4 worm cellular contexts compared by ENCODE assay signal in genomic region chrII:60049-60448, ce11.
TF ChIP-seq lines count a peak whose summit lies in the region.

No protein-coding gene starts in this region.

TF ChIP-seq in whole organism, L1 larva, 84 proteins besides CTCF, POLR2A, EP300 and RAD21 (continues in another document):
- TF ChIP-seq mep-1 (tag; optimal IDR thresholded peaks at IDR 0.05; lab: Kevin White, UChicago) (no peak), dpl-1 (GFP tag; optimal IDR thresholded peaks at IDR 0.05; lab: Kevin White, UChicago) (no peak), nhr-237 (tag; optimal IDR thresholded peaks at IDR 0.05; lab: Kevin White, UChicago) (no peak), nhr-76 (tag; optimal IDR thresholded peaks at IDR 0.05; lab: Kevin White, UChicago) (no peak), nhr-77 (tag; optimal IDR thresholded peaks at IDR 0.05; lab: Kevin White, UChicago) (no peak), unc-86 (tag; optimal IDR thresholded peaks at IDR 0.05; lab: Kevin White, UChicago) (no peak), irx-1 (tag; optimal IDR thresholded peaks at IDR 0.05; lab: Kevin White, UChicago) (no peak), C04F5.9 (tag; optimal IDR thresholded peaks at IDR 0.05; lab: Kevin White, UChicago) (no peak), mef-2 (tag; optimal IDR thresholded peaks at IDR 0.05; lab: Kevin White, UChicago) (no peak), snpc-4 (tag; optimal IDR thresholded peaks at IDR 0.05; lab: Kevin White, UChicago) (no peak), C16A3.4 (tag; optimal IDR thresholded peaks at IDR 0.05; lab: Kevin White, UChicago) (no peak), lin-14 (GFP tag; optimal IDR thresholded peaks at IDR 0.05; lab: Kevin White, UChicago) (peak; percentile 50), isw-1 (GFP tag; IDR thresholded peaks at IDR 0.05; lab: Robert Waterston, UW) (no peak), aha-1 (tag; optimal IDR thresholded peaks at IDR 0.05; lab: Kevin White, UChicago) (no peak), lir-3 (tag; optimal IDR thresholded peaks at IDR 0.05; lab: Kevin White, UChicago; ENCODE audit: poor library complexity) (no peak), ces-1 (GFP tag; optimal IDR thresholded peaks at IDR 0.05; lab: Kevin White, UChicago) (no peak), fkh-10 (GFP tag; optimal IDR thresholded peaks at IDR 0.05; lab: Kevin White, UChicago) (no peak), fkh-8 (tag; optimal IDR thresholded peaks at IDR 0.05; lab: Kevin White, UChicago) (no peak), ztf-4 (tag; optimal IDR thresholded peaks at IDR 0.05; lab: Kevin White, UChicago) (no peak), mdl-1 (tag; optimal IDR thresholded peaks at IDR 0.05; lab: Kevin White, UChicago) (no peak), ama-1 (optimal IDR thresholded peaks at IDR 0.05; lab: Kevin White, UChicago) (no peak), C34B4.2 (tag; optimal IDR thresholded peaks at IDR 0.05; lab: Kevin White, UChicago) (no peak), nhr-20 (tag; optimal IDR thresholded peaks at IDR 0.05; lab: Kevin White, UChicago) (peak; percentile 24), jun-1 (tag; optimal IDR thresholded peaks at IDR 0.05; lab: Kevin White, UChicago) (no peak), nhr-12 (tag; optimal IDR thresholded peaks at IDR 0.05; lab: Kevin White, UChicago) (no peak)

TF ChIP-seq in whole organism, L2 larva, 48 proteins besides CTCF, POLR2A, EP300 and RAD21:
- TF ChIP-seq ztf-4 (tag; optimal IDR thresholded peaks at IDR 0.05; lab: Kevin White, UChicago): no peak
- TF ChIP-seq nhr-25 (tag; optimal IDR thresholded peaks at IDR 0.05; lab: Kevin White, UChicago): peak; percentile 61
- TF ChIP-seq Y55F3AM.14 (GFP tag; optimal IDR thresholded peaks at IDR 0.05; lab: Kevin White, UChicago): no peak
- no peak for TF ChIP-seq F13H6.1 (tag; optimal IDR thresholded peaks at IDR 0.05; lab: Kevin White, UChicago)
- TF ChIP-seq nhr-21 (tag; optimal IDR thresholded peaks at IDR 0.05; lab: Kevin White, UChicago): peak; percentile 29
- TF ChIP-seq nhr-129 (tag; optimal IDR thresholded peaks at IDR 0.05; lab: Kevin White, UChicago): peak; percentile 11
- TF ChIP-seq fos-1 (tag; optimal IDR thresholded peaks at IDR 0.05; lab: Kevin White, UChicago): peak; percentile 46
- TF ChIP-seq sma-3 (GFP tag; optimal IDR thresholded peaks at IDR 0.05; lab: Kevin White, UChicago): no peak
- no peak for TF ChIP-seq lin-11 (tag; optimal IDR thresholded peaks at IDR 0.05; lab: Kevin White, UChicago)

TF ChIP-seq in whole organism, L3 larva, 47 proteins besides CTCF, POLR2A, EP300 and RAD21:
- TF ChIP-seq nhr-25 (tag; optimal IDR thresholded peaks at IDR 0.05; lab: Kevin White, UChicago) (peak; percentile 78), unc-62 (GFP tag; optimal IDR thresholded peaks at IDR 0.05; lab: Kevin White, UChicago) (no peak), nhr-23 (tag; optimal IDR thresholded peaks at IDR 0.05; lab: Kevin White, UChicago) (peak; percentile 57), ama-1 (optimal IDR thresholded peaks at IDR 0.05; lab: Kevin White, UChicago) (no peak), skn-1 (tag; optimal IDR thresholded peaks at IDR 0.05; lab: Kevin White, UChicago) (no peak)

TF ChIP-seq in whole organism, L4 larva, 104 proteins besides CTCF, POLR2A, EP300 and RAD21:
- no peak for TF ChIP-seq zfp-2 (tag; optimal IDR thresholded peaks at IDR 0.05; lab: Kevin White, UChicago)
- peak; percentile 47 for TF ChIP-seq hlh-30 (tag; optimal IDR thresholded peaks at IDR 0.05; lab: Kevin White, UChicago; ENCODE audit: insufficient read depth)
- no peak for TF ChIP-seq lin-15B (tag; optimal IDR thresholded peaks at IDR 0.05; lab: Kevin White, UChicago)
- peak; percentile 26 for TF ChIP-seq nhr-28 (tag; optimal IDR thresholded peaks at IDR 0.05; lab: Kevin White, UChicago)
- TF ChIP-seq Y105C5A.15 (GFP tag; IDR thresholded peaks at IDR 0.05; lab: Robert Waterston, UW): no peak
- TF ChIP-seq tag-97 (GFP tag; IDR thresholded peaks at IDR 0.05; lab: Robert Waterston, UW): no peak
- TF ChIP-seq vab-7 (GFP tag; IDR thresholded peaks at IDR 0.05; lab: Robert Waterston, UW): no peak
- no peak for TF ChIP-seq fos-1 (tag; optimal IDR thresholded peaks at IDR 0.05; lab: Kevin White, UChicago)
- TF ChIP-seq hlh-11 (tag; optimal IDR thresholded peaks at IDR 0.05; lab: Kevin White, UChicago): peak; percentile 22

Comparison
In these comparisons a context has a peak if more than half of its experiments do, and no peak if none do; other contexts are left out.
1. Of the 29 proteins assayed by ChIP-seq in both whole organism, L4 larva and whole organism, L1 larva: peak only in whole organism, L4 larva: nhr-28; only in whole organism, L1 larva: none; in both: none; in neither: 28.